Worm (Caenorhabditis elegans) whole organism, midembryonic: ENCODE results near the gene fbxa-112.

Experiments
- T22C8.4 ChIP-seq: fragments of 200-800 bp; sonication (Bioruptor generic); IDR thresholded peaks from 2 replicates; pipeline ENCODE4 v1.3.6; 2022; ENCODE audit warnings: missing genetic modification characterization, missing compliant biosample characterization
- cog-1 ChIP-seq: sonication (generic microtip); optimal IDR thresholded peaks from 2 replicates; lab custom pipeline; 2016; ENCODE audit warnings: missing genetic modification characterization, missing compliant biosample characterization
- flt-1 ChIP-seq: fragments of 200-800 bp; sonication (Bioruptor generic); IDR thresholded peaks from 2 replicates; pipeline ENCODE4 v1.3.6; 2022; ENCODE audit warnings: missing genetic modification characterization, missing compliant biosample characterization
- klf-2 ChIP-seq: fragments of 200-800 bp; sonication (Bioruptor generic); conservative IDR thresholded peaks from 2 replicates; pipeline ENCODE4 v1.3.6; 2022; ENCODE audit warnings: missing genetic modification reagents, missing genetic modification characterization, missing compliant biosample characterization
- med-1 ChIP-seq: sonication (generic microtip); optimal IDR thresholded peaks from 2 replicates; lab custom pipeline; 2017; ENCODE audit warnings: missing genetic modification characterization, mild to moderate bottlenecking, missing compliant biosample characterization, antibody characterized with exemption, missing genetic modification reagents; ENCODE audit not compliant: insufficient read depth
- ref-1 ChIP-seq: fragments of 200-800 bp; sonication (Bioruptor generic); conservative IDR thresholded peaks from 2 replicates; pipeline ENCODE4 v1.3.6; 2022; ENCODE audit warnings: missing genetic modification reagents, missing genetic modification characterization, missing compliant biosample characterization
- tab-1 ChIP-seq: fragments of 200-800 bp; sonication (Bioruptor generic); IDR thresholded peaks from 2 replicates; pipeline ENCODE4 v1.3.6; 2022; ENCODE audit warnings: missing genetic modification characterization, missing compliant biosample characterization
- ztf-29 ChIP-seq: fragments of 200-800 bp; sonication (Bioruptor generic); IDR thresholded peaks from 2 replicates; pipeline ENCODE4 v1.3.6; 2022; ENCODE audit warnings: missing genetic modification reagents, missing genetic modification characterization, missing compliant biosample characterization

ce11 chrV:16927345-16927744, 20.6 kb downstream of the fbxa-112 start, which contains the start of gene Y102A5C.36:
- TF ChIP-seq ref-1 (GFP tag; lab: Robert Waterston, UW) (no peak), cog-1 (no peak), ztf-29 (GFP tag; lab: Robert Waterston, UW) (no peak), T22C8.4 (GFP tag; lab: Robert Waterston, UW) (no peak), flt-1 (GFP tag; lab: Robert Waterston, UW) (no peak), med-1 (GFP tag; lab: Kevin White, UChicago) (no peak), tab-1 (GFP tag; lab: Robert Waterston, UW) (no peak), klf-2 (no peak)
